Fruit fly (Drosophila melanogaster): ENCODE results near the gene inc.

Gene inc

DNA sequence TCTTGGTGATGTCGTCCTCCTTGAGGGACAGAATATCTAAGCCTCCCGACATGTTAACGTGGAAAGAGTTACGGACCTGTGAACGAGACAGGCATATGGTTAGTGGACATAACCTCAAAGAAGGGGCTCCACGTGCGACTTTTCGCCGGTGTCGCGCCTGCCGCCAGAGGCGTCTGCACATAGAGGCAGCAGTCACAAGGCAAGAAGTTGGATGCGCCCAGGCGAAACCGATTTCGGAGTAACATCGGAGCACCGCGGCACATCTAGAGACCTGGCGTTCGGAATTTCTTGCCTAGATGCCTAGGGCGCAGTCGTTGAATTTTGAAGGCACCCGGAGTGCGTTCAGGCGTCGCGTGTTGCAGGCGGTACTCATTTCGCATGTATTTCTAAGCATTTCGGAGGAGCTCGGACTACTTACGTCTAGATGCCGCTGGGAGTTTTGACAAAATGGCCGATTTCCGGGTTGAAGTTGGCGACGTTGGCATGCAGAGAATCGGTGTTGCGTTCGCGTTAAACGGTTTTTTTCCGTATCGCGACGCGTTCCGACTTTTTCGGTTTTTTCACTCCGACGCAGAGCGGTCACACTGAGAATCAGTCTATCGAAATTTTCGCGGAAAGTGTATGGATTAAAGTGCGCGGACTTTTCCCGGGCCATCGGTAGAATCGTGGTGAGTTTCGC, at the start of gene inc, which contains the start of gene sta (continued):
- peak; percentile 31 for TF ChIP-seq Hr39 (GFP tag; optimal IDR thresholded peaks at IDR 0.05)
- peak; percentile 3 for TF ChIP-seq CG11762 (GFP tag; optimal IDR thresholded peaks at IDR 0.05; ENCODE audit: insufficient read depth)
- peak; percentile 10 for TF ChIP-seq spab (GFP tag; optimal IDR thresholded peaks at IDR 0.05)
- no peak for TF ChIP-seq Gug (GFP tag; IDR thresholded peaks at IDR 0.05)
- peak; percentile 66 for TF ChIP-seq esn (GFP tag; optimal IDR thresholded peaks at IDR 0.05)
- peak; percentile 70 to 76 for TF ChIP-seq ss (GFP tag; optimal IDR thresholded peaks at IDR 0.05)
- TF ChIP-seq CG6276 (GFP tag; optimal IDR thresholded peaks at IDR 0.05), result no peak
- peak; percentile 86 for TF ChIP-seq CG1621 (tag; optimal IDR thresholded peaks at IDR 0.05)
- peak; percentile 26 for TF ChIP-seq OdsH (GFP tag; optimal IDR thresholded peaks at IDR 0.05)

- TF ChIP-seq Eip78C (GFP tag), result no peak
- TF ChIP-seq CG3919 (GFP tag; optimal IDR thresholded peaks at IDR 0.05), result no peak
- TF ChIP-seq Hr4 (GFP tag; optimal IDR thresholded peaks at IDR 0.05), result no peak
- TF ChIP-seq Eip93F (GFP tag; optimal IDR thresholded peaks at IDR 0.05), result no peak
- no peak for TF ChIP-seq CG15336 (GFP tag; IDR thresholded peaks at IDR 0.05)
- TF ChIP-seq CG31627 (GFP tag; optimal IDR thresholded peaks at IDR 0.05), result no peak
- no peak for TF ChIP-seq Sox14 (GFP tag; optimal IDR thresholded peaks at IDR 0.05)
- TF ChIP-seq vri (GFP tag; optimal IDR thresholded peaks at IDR 0.05), result no peak
- TF ChIP-seq Eip75B (GFP tag; optimal IDR thresholded peaks at IDR 0.05), result no peak
- TF ChIP-seq fd85E (GFP tag; optimal IDR thresholded peaks at IDR 0.05), result no peak
Measured at dm6 chrX:1452130-1452529, 31.1 kb upstream of the inc start, which contains the start of gene Gr2a. Gr2a (plus strand) TSS chrX:1452430.

DNA sequence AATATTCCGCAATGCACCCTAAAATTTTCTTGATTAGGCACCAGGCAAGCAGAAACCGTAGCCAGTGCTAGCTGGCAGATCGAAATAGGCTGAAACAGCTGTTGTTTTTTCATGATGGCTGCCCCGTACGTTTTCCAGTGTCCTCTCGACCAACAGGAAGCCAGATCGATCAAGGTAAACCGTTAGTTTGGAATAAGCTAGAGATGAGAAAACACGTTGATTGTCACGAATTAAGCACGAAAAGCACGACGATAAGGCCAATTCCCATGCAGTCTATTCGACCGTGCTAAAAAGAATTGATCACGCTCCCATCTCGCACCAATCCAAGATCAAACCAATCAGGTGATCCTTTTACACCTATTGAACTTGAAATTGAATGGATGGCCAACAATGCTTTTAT, 28.4 kb upstream of the inc start:
- TF ChIP-seq svp (GFP tag), result peak; percentile 52
- TF ChIP-seq Eip75B (GFP tag; optimal IDR thresholded peaks at IDR 0.05), result no peak

- no peak for TF ChIP-seq ss (GFP tag; optimal IDR thresholded peaks at IDR 0.05)
Measured at dm6 chrX:1456954-1457353, 26.3 kb upstream of the inc start, which contains the start of gene CG14785. CG14785 (minus strand) TSS chrX:1457054.

dm6 chrX:1460278-1460872, 22.9 kb upstream of the inc start, which contains the start of gene Lrpprc2:
Lrpprc2 (minus strand) TSS chrX:1460617.
- 0 out of 3 replicates have a peak, but pooled peaks have one; percentile 9 for TF ChIP-seq eg (GFP tag; IDR thresholded peaks at IDR 0.05)
- TF ChIP-seq CG6808 (GFP tag; optimal IDR thresholded peaks at IDR 0.05), result peak; percentile 100
- TF ChIP-seq achi (GFP tag; optimal IDR thresholded peaks at IDR 0.05), result no peak

DNA sequence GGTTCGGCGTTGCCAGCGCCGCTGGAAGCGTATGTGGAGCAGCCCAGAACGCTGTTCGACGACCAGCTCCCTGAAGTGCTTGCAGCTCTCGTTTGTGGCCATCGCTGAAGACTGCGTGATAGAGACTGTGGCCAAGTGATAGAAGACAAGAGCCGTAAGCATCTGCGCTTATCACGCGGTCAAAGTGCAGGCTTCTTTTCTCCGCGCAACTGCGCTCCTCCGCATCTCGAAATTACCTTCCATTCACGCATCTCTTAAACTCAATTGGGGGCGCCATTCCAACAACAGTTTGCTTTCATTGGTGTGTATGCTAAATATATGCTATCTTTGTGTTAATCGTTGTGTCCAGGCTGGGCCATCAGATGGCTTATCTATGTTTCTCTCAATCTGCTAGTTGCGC, 21.7 kb upstream of the inc start, which contains the start of gene CG14787:
CG14787 (minus strand) TSS at position 133 of the 400 bp plus-strand sequence.
- TF ChIP-seq Eip78C (GFP tag), result peak; percentile 66
- no peak for TF ChIP-seq CG3919 (GFP tag; optimal IDR thresholded peaks at IDR 0.05)
- TF ChIP-seq Gug (GFP tag; IDR thresholded peaks at IDR 0.05), result no peak
- no peak for TF ChIP-seq Smox (GFP tag; optimal IDR thresholded peaks at IDR 0.05)
- no peak for TF ChIP-seq Sox102F (GFP tag; optimal IDR thresholded peaks at IDR 0.05)
- TF ChIP-seq spab (GFP tag; optimal IDR thresholded peaks at IDR 0.05), result no peak
- TF ChIP-seq CG7368 (GFP tag; optimal IDR thresholded peaks at IDR 0.05), result no peak
- TF ChIP-seq CG32006 (GFP tag; optimal IDR thresholded peaks at IDR 0.05), result no peak
- TF ChIP-seq CG6854 (GFP tag; optimal IDR thresholded peaks at IDR 0.05), result no peak
- TF ChIP-seq CG4318 (GFP tag; optimal IDR thresholded peaks at IDR 0.05), result no peak
- no peak for TF ChIP-seq achi (GFP tag; optimal IDR thresholded peaks at IDR 0.05)
- TF ChIP-seq CG6808 (GFP tag; optimal IDR thresholded peaks at IDR 0.05), result peak; percentile 21
- no peak for TF ChIP-seq eg (GFP tag; IDR thresholded peaks at IDR 0.05)
- TF ChIP-seq CG11294 (GFP tag; IDR thresholded peaks at IDR 0.05), result no peak
- no peak for TF ChIP-seq cyc (GFP tag; optimal IDR thresholded peaks at IDR 0.05)
- no peak for TF ChIP-seq Ets96B (tag; optimal IDR thresholded peaks at IDR 0.05)
- TF ChIP-seq CG10669 (GFP tag; optimal IDR thresholded peaks at IDR 0.05), result no peak
- TF ChIP-seq ss (GFP tag; optimal IDR thresholded peaks at IDR 0.05), result peak; percentile 60 to 67
- TF ChIP-seq svp (GFP tag), result peak; percentile 88
- no peak for TF ChIP-seq lz (GFP tag; optimal IDR thresholded peaks at IDR 0.05)
- no peak for TF ChIP-seq OdsH (GFP tag; optimal IDR thresholded peaks at IDR 0.05)
- TF ChIP-seq CG11762 (GFP tag; optimal IDR thresholded peaks at IDR 0.05; ENCODE audit: insufficient read depth), result no peak

Measured in whole organism, prepupa.